Fruit fly (Drosophila melanogaster) whole organism, embryonic: ENCODE measurements around the gene Or7a.

Source experiments
- Asciz ChIP-seq: fragments of 200-800 bp; sonication (Bioruptor generic); optimal IDR thresholded peaks from 2 replicates; lab custom pipeline; 2017; ENCODE audit warnings: missing biosample characterization, mild to moderate bottlenecking, missing genetic modification characterization, missing genetic modification reagents
- Awh ChIP-seq: fragments of 200-800 bp; sonication (Bioruptor generic); IDR thresholded peaks from 2 replicates; pipeline ENCODE4, ENCODE4 v1.3.6; 2022; ENCODE audit warnings: missing biosample characterization, missing genetic modification characterization
- CG10209 ChIP-seq: fragments of 200-800 bp; sonication (Bioruptor generic); optimal IDR thresholded peaks from 3 replicates; lab custom pipeline; 2017; ENCODE audit warnings: missing biosample characterization, mild to moderate bottlenecking, missing genetic modification characterization, missing genetic modification reagents
- CG10274 ChIP-seq: fragments of 200-800 bp; sonication (Bioruptor generic); optimal IDR thresholded peaks from 3 replicates; lab custom pipeline; 2017; ENCODE audit warnings: missing biosample characterization, mild to moderate bottlenecking, missing genetic modification characterization
- CG10654 ChIP-seq: fragments of 200-800 bp; sonication (Bioruptor generic); optimal IDR thresholded peaks from 2 replicates; lab custom pipeline; 2016; ENCODE audit warnings: missing biosample characterization, missing genetic modification characterization
- CG12299 ChIP-seq: fragments of 200-800 bp; sonication (Bioruptor generic); optimal IDR thresholded peaks from 2 replicates; lab custom pipeline; 2018; ENCODE audit warnings: missing biosample characterization, mild to moderate bottlenecking, missing genetic modification characterization
- CG1233 ChIP-seq: fragments of 200-800 bp; sonication (Bioruptor generic); optimal IDR thresholded peaks from 4 replicates; lab custom pipeline; 2018; ENCODE audit warnings: missing biosample characterization, mild to moderate bottlenecking, missing genetic modification characterization
- CG13287 ChIP-seq: fragments of 200-800 bp; sonication (Bioruptor generic); IDR thresholded peaks from 2 replicates; pipeline ENCODE4 v1.3.6; 2022; ENCODE audit warnings: missing biosample characterization, missing genetic modification characterization; ENCODE audit not compliant: partially characterized antibody
- CG14014 ChIP-seq: fragments of 200-800 bp; sonication (Bioruptor generic); IDR thresholded peaks from 2 replicates; pipeline ENCODE4 v1.3.6; 2022; ENCODE audit warnings: missing biosample characterization, missing genetic modification characterization
- CG15601 ChIP-seq: fragments of 200-800 bp; sonication (Bioruptor generic); optimal IDR thresholded peaks from 3 replicates; lab custom pipeline; 2019; ENCODE audit warnings: missing biosample characterization, mild to moderate bottlenecking, missing genetic modification characterization, moderate library complexity
- CG1603 ChIP-seq: fragments of 200-800 bp; sonication (Bioruptor generic); optimal IDR thresholded peaks from 2 replicates; lab custom pipeline; 2019; ENCODE audit warnings: missing biosample characterization, mild to moderate bottlenecking, missing genetic modification characterization, moderate library complexity
- CG16779 ChIP-seq: fragments of 200-800 bp; sonication (Bioruptor generic); IDR thresholded peaks from 2 replicates; pipeline ENCODE4 v1.3.6; 2022; ENCODE audit warnings: missing biosample characterization, missing genetic modification characterization
- CG17385 ChIP-seq: fragments of 200-800 bp; sonication (Bioruptor generic); optimal IDR thresholded peaks from 3 replicates; lab custom pipeline; 2018; ENCODE audit warnings: missing biosample characterization, mild to moderate bottlenecking, missing genetic modification characterization
- CG17912 ChIP-seq: fragments of 200-800 bp; sonication (Bioruptor generic); optimal IDR thresholded peaks from 2 replicates; lab custom pipeline; 2018; ENCODE audit warnings: missing biosample characterization, mild to moderate bottlenecking, missing genetic modification characterization
- CG18262 ChIP-seq: fragments of 200-800 bp; optimal IDR thresholded peaks from 3 replicates; lab custom pipeline; 2019; ENCODE audit warnings: missing biosample characterization, mild to moderate bottlenecking, missing genetic modification characterization, moderate library complexity
- CG18476 ChIP-seq: fragments of 200-800 bp; sonication (Bioruptor generic); optimal IDR thresholded peaks from 2 replicates; lab custom pipeline; 2016; ENCODE audit warnings: missing biosample characterization, mild to moderate bottlenecking, missing genetic modification characterization
- CG2116 ChIP-seq: fragments of 200-800 bp; sonication (Bioruptor generic); optimal IDR thresholded peaks from 3 replicates; lab custom pipeline; 2018; ENCODE audit warnings: missing biosample characterization, mild to moderate bottlenecking, missing genetic modification characterization
- CG31388 ChIP-seq: fragments of 200-800 bp; sonication (Bioruptor generic); optimal IDR thresholded peaks from 2 replicates; lab custom pipeline; 2016; ENCODE audit warnings: missing biosample characterization, missing genetic modification characterization
- CG33557 ChIP-seq: fragments of 200-800 bp; sonication (Bioruptor generic); optimal IDR thresholded peaks from 2 replicates; lab custom pipeline; 2019; ENCODE audit warnings: missing biosample characterization, mild to moderate bottlenecking, missing genetic modification characterization, moderate library complexity
- CG3407 ChIP-seq: fragments of 200-800 bp; sonication (Bioruptor generic); optimal IDR thresholded peaks from 2 replicates; lab custom pipeline; 2018; ENCODE audit warnings: missing biosample characterization, mild to moderate bottlenecking, missing genetic modification characterization
- CG42726 ChIP-seq: fragments of 200-800 bp; sonication (Bioruptor generic); IDR thresholded peaks from 2 replicates; pipeline ENCODE4 v1.3.6; 2022; ENCODE audit warnings: missing biosample characterization, missing genetic modification characterization; ENCODE audit not compliant: partially characterized antibody
- CG6813 ChIP-seq: fragments of 200-800 bp; sonication (Bioruptor generic); optimal IDR thresholded peaks from 2 replicates; lab custom pipeline; 2017; ENCODE audit warnings: missing biosample characterization, missing genetic modification characterization, mild to moderate bottlenecking, moderate library complexity, missing genetic modification reagents
- CG7786 ChIP-seq: fragments of 200-800 bp; sonication (Bioruptor generic); optimal IDR thresholded peaks from 2 replicates; lab custom pipeline; 2016; ENCODE audit warnings: missing biosample characterization, missing genetic modification characterization
- CG7928 ChIP-seq: fragments of 200-800 bp; sonication (Bioruptor generic); optimal IDR thresholded peaks from 2 replicates; lab custom pipeline; 2017; ENCODE audit warnings: missing biosample characterization, mild to moderate bottlenecking, missing genetic modification characterization
- CG9817 ChIP-seq: fragments of 200-800 bp; sonication (Bioruptor generic); optimal IDR thresholded peaks from 2 replicates; lab custom pipeline; 2018; ENCODE audit warnings: missing biosample characterization, mild to moderate bottlenecking, missing genetic modification characterization, moderate library complexity
- CoRest ChIP-seq: fragments of 200-800 bp; sonication (Bioruptor generic); optimal IDR thresholded peaks from 3 replicates; lab custom pipeline; 2018; ENCODE audit warnings: missing biosample characterization, mild to moderate bottlenecking, missing genetic modification characterization, moderate library complexity
- Ets97D ChIP-seq: fragments of 200-800 bp; sonication (Bioruptor generic); optimal IDR thresholded peaks from 3 replicates; lab custom pipeline; 2016; ENCODE audit warnings: missing biosample characterization, missing genetic modification characterization
- Gug ChIP-seq: fragments of 200-800 bp; sonication (Bioruptor generic); IDR thresholded peaks from 4 replicates; pipeline ENCODE4 v1.3.6; 2022; ENCODE audit warnings: missing biosample characterization, missing genetic modification characterization
- HHEX ChIP-seq: fragments of 200-800 bp; sonication (Bioruptor generic); optimal IDR thresholded peaks from 3 replicates; lab custom pipeline; 2017; ENCODE audit warnings: missing biosample characterization, mild to moderate bottlenecking, missing genetic modification characterization, missing genetic modification reagents
- Hr3 ChIP-seq: fragments of 200-800 bp; sonication (Bioruptor generic); optimal IDR thresholded peaks from 3 replicates; lab custom pipeline; 2016; ENCODE audit warnings: missing biosample characterization, missing genetic modification characterization
- Sox100B ChIP-seq: fragments of 200-800 bp; sonication (Bioruptor generic); optimal IDR thresholded peaks from 3 replicates; lab custom pipeline; 2018; ENCODE audit warnings: missing biosample characterization, mild to moderate bottlenecking, missing genetic modification characterization
- danr ChIP-seq: fragments of 200-800 bp; sonication (Bioruptor generic); IDR thresholded peaks from 2 replicates; pipeline ENCODE4 v1.3.6; 2022; ENCODE audit warnings: missing biosample characterization, missing genetic modification characterization
- dimm ChIP-seq: fragments of 200-800 bp; sonication (Bioruptor generic); IDR thresholded peaks from 2 replicates; pipeline ENCODE4 v1.3.6; 2022; ENCODE audit warnings: missing biosample characterization, missing genetic modification characterization
- disco-r ChIP-seq: fragments of 200-800 bp; sonication (Bioruptor generic); optimal IDR thresholded peaks from 2 replicates; lab custom pipeline; 2016; ENCODE audit warnings: missing biosample characterization, missing genetic modification characterization
- esg ChIP-seq: fragments of 200-800 bp; sonication (Bioruptor generic); conservative IDR thresholded peaks from 2 replicates; pipeline ENCODE4 v1.3.6; 2022; ENCODE audit warnings: missing biosample characterization, missing genetic modification characterization
- fd102C ChIP-seq: fragments of 200-800 bp; sonication (Bioruptor generic); optimal IDR thresholded peaks from 2 replicates; lab custom pipeline; 2018; ENCODE audit warnings: missing biosample characterization, mild to moderate bottlenecking, missing genetic modification characterization, moderate library complexity
- gem ChIP-seq: fragments of 200-800 bp; sonication (Bioruptor generic); optimal IDR thresholded peaks from 2 replicates; lab custom pipeline; 2019; ENCODE audit warnings: missing biosample characterization, mild to moderate bottlenecking, missing genetic modification characterization, moderate library complexity
- grau ChIP-seq: fragments of 200-800 bp; optimal IDR thresholded peaks from 3 replicates; lab custom pipeline; 2019; ENCODE audit warnings: missing biosample characterization, mild to moderate bottlenecking, missing genetic modification characterization, moderate library complexity
- hbn ChIP-seq: fragments of 200-800 bp; sonication (Bioruptor generic); IDR thresholded peaks from 2 replicates; pipeline ENCODE4 v1.3.6; 2022; ENCODE audit warnings: missing biosample characterization, missing genetic modification characterization; ENCODE audit not compliant: partially characterized antibody
- lab ChIP-seq: fragments of 200-800 bp; sonication (Bioruptor generic); optimal IDR thresholded peaks from 3 replicates; lab custom pipeline; 2017; ENCODE audit warnings: missing biosample characterization, missing genetic modification characterization, mild to moderate bottlenecking, moderate library complexity, missing genetic modification reagents
- lbe ChIP-seq: fragments of 200-800 bp; sonication (Bioruptor generic); optimal IDR thresholded peaks from 2 replicates; lab custom pipeline; 2016; ENCODE audit warnings: missing biosample characterization, mild to moderate bottlenecking, missing genetic modification characterization
- psq ChIP-seq: fragments of 200-800 bp; sonication (Bioruptor generic); optimal IDR thresholded peaks from 2 replicates; lab custom pipeline; 2017; ENCODE audit warnings: missing biosample characterization, missing genetic modification characterization
- ro ChIP-seq: fragments of 200-800 bp; sonication (Bioruptor generic); IDR thresholded peaks from 2 replicates; pipeline ENCODE4 v1.3.6; 2022; ENCODE audit warnings: missing biosample characterization, missing genetic modification characterization
- sc ChIP-seq, 3 experiments: fragments of >200 bp in 2 of 3; fragments of 200-800 bp in 1 of 3; sonication (Bioruptor generic) in 1 of 3; optimal IDR thresholded peaks; 2 replicates in 2 of 3; 3 replicates in 1 of 3; lab custom pipeline; 2017; ENCODE audit warnings: mild to moderate bottlenecking in 1 of 3, missing biosample characterization in 1 of 3, missing genetic modification characterization in 1 of 3, missing genetic modification reagents in 1 of 3
- sens ChIP-seq: fragments of 200-800 bp; sonication (Bioruptor generic); peaks from one replicate; lab custom pipeline; 2016; ENCODE audit warnings: missing biosample characterization, missing genetic modification characterization
- sisA ChIP-seq: fragments of 200-800 bp; sonication (Bioruptor generic); IDR thresholded peaks from 2 replicates; pipeline ENCODE4 v1.3.6; 2022; ENCODE audit warnings: missing biosample characterization, missing genetic modification characterization
- ssp ChIP-seq: fragments of 200-800 bp; sonication (Bioruptor generic); IDR thresholded peaks from 2 replicates; pipeline ENCODE4 v1.3.6; 2022; ENCODE audit warnings: missing biosample characterization, missing genetic modification characterization
- sug ChIP-seq: fragments of 200-800 bp; optimal IDR thresholded peaks from 2 replicates; lab custom pipeline; 2019; ENCODE audit warnings: missing biosample characterization, mild to moderate bottlenecking, missing genetic modification characterization, moderate library complexity
- tin ChIP-seq: fragments of 200-800 bp; sonication (Bioruptor generic); optimal IDR thresholded peaks from 3 replicates; lab custom pipeline; 2016; ENCODE audit warnings: missing biosample characterization, missing genetic modification characterization
- ttk ChIP-seq: fragments of 200-800 bp; sonication (Bioruptor generic); IDR thresholded peaks from 2 replicates; pipeline ENCODE4 v2.1.2; 2022; ENCODE audit warnings: missing biosample characterization, missing genetic modification characterization

Gene Or7a

dm6 chrX:8157294-8157693, 8.2 kb downstream of the Or7a start, which contains the start of the genes Traf6 and GIIIspla2 (continued):
- TF ChIP-seq sc (optimal IDR thresholded peaks at IDR 0.05; lab: Kevin White, UChicago) (no peak), sc (GFP tag; optimal IDR thresholded peaks at IDR 0.05; lab: Kevin White, UChicago) (no peak), CG42726 (no peak), Sox100B (GFP tag; lab: Kevin White, UChicago) (no peak), CG2116 (GFP tag; lab: Kevin White, UChicago) (peak; percentile 59), Ets97D (GFP tag; lab: Kevin White, UChicago) (peak; percentile 61), CG17385 (GFP tag; lab: Kevin White, UChicago) (peak; percentile 65), CG10209 (GFP tag; lab: Kevin White, UChicago) (peak; percentile 72), grau (tag; lab: Kevin White, UChicago) (peak; percentile 80), ssp (GFP tag; lab: Robert Waterston, UW) (peak; percentile 90), CG12299 (tag; lab: Kevin White, UChicago) (peak; percentile 64), CoRest (tag; lab: Kevin White, UChicago) (peak; percentile 82), disco-r (GFP tag; lab: Kevin White, UChicago) (peak; percentile 31), fd102C (no peak), CG10274 (peak; percentile 32), CG13287 (GFP tag; lab: Robert Waterston, UW) (peak; percentile 59), tin (GFP tag; lab: Kevin White, UChicago) (peak; percentile 68), CG31388 (no peak), sens (GFP tag; lab: Kevin White, UChicago) (peak; percentile 95), sisA (peak; percentile 76), Gug (GFP tag; lab: Robert Waterston, UW) (peak; percentile 65), CG7786 (GFP tag; lab: Kevin White, UChicago) (peak; percentile 72), CG33557 (GFP tag; lab: Kevin White, UChicago) (peak; percentile 57), Awh (GFP tag; lab: Robert Waterston, UW) (no peak), CG1233 (peak; percentile 70), CG1603 (tag; lab: Kevin White, UChicago) (peak; percentile 90), CG15601 (tag; lab: Kevin White, UChicago) (peak; percentile 37), dimm (no peak), danr (GFP tag; lab: Robert Waterston, UW) (no peak), CG10654 (GFP tag; lab: Kevin White, UChicago) (peak; percentile 55), psq (GFP tag; lab: Kevin White, UChicago) (peak; percentile 39), CG7928 (peak; percentile 28), esg (peak; percentile 56), lab (GFP tag; lab: Kevin White, UChicago) (no peak), HHEX (GFP tag; lab: Kevin White, UChicago) (peak; percentile 60), CG16779 (peak; percentile 24; the same call in 1 of the 2 replicates), CG18476 (GFP tag; lab: Kevin White, UChicago) (peak; percentile 79), hbn (no peak), lbe (GFP tag; lab: Kevin White, UChicago) (peak; percentile 60), CG9817 (tag; lab: Kevin White, UChicago) (peak; percentile 88), Hr3 (GFP tag; lab: Kevin White, UChicago) (peak; percentile 78), ro (0 out of 2 replicates have a peak, but pooled peaks have one; percentile 30), ttk (GFP tag; lab: Robert Waterston, UW) (peak; percentile 61), Asciz (GFP tag; lab: Kevin White, UChicago) (no peak), sug (tag; lab: Kevin White, UChicago) (peak; percentile 84), CG14014 (GFP tag; lab: Robert Waterston, UW) (peak; percentile 73), CG6813 (GFP tag; lab: Kevin White, UChicago) (no peak), CG18262 (peak; percentile 86), CG3407 (GFP tag; lab: Kevin White, UChicago) (peak; percentile 48), CG17912 (GFP tag; lab: Kevin White, UChicago) (peak; percentile 16), gem (tag; lab: Kevin White, UChicago) (peak; percentile 84)
